Fruit fly (Drosophila melanogaster) whole organism, embryonic: ENCODE measurements around the gene CG3040.

Experiments
- ATbp ChIP-seq: fragments of 200-800 bp; sonication (Bioruptor generic); optimal IDR thresholded peaks from 2 replicates; lab custom pipeline; 2017; ENCODE audit warnings: missing biosample characterization, mild to moderate bottlenecking, missing genetic modification characterization, missing genetic modification reagents
- Blimp-1 ChIP-seq: fragments of 200-800 bp; sonication (Bioruptor generic); optimal IDR thresholded peaks from 3 replicates; lab custom pipeline; 2018; ENCODE audit warnings: missing biosample characterization, missing genetic modification characterization, mild to moderate bottlenecking, moderate library complexity, missing genetic modification reagents
- CG10366 ChIP-seq: fragments of 200-800 bp; sonication (Bioruptor generic); IDR thresholded peaks from 2 replicates; pipeline ENCODE4 v1.3.6; 2022; ENCODE audit warnings: missing biosample characterization, missing genetic modification characterization
- CG10462 ChIP-seq: fragments of 200-800 bp; sonication (Bioruptor generic); optimal IDR thresholded peaks from 2 replicates; lab custom pipeline; 2016; ENCODE audit warnings: missing biosample characterization, missing genetic modification characterization
- CG11695 ChIP-seq: fragments of 200-800 bp; sonication (Bioruptor generic); IDR thresholded peaks from 3 replicates; pipeline ENCODE4 v1.3.6; 2022; ENCODE audit warnings: missing biosample characterization, missing genetic modification characterization
- CG12299 ChIP-seq: fragments of 200-800 bp; sonication (Bioruptor generic); optimal IDR thresholded peaks from 2 replicates; lab custom pipeline; 2018; ENCODE audit warnings: missing biosample characterization, mild to moderate bottlenecking, missing genetic modification characterization
- CG1233 ChIP-seq: fragments of 200-800 bp; sonication (Bioruptor generic); optimal IDR thresholded peaks from 4 replicates; lab custom pipeline; 2018; ENCODE audit warnings: missing biosample characterization, mild to moderate bottlenecking, missing genetic modification characterization
- CG12942 ChIP-seq: fragments of 200-800 bp; sonication (Bioruptor generic); optimal IDR thresholded peaks from 3 replicates; lab custom pipeline; 2016; ENCODE audit warnings: missing biosample characterization, missing genetic modification characterization
- CG13287 ChIP-seq: fragments of 200-800 bp; sonication (Bioruptor generic); IDR thresholded peaks from 2 replicates; pipeline ENCODE4 v1.3.6; 2022; ENCODE audit warnings: missing biosample characterization, missing genetic modification characterization; ENCODE audit not compliant: partially characterized antibody
- CG14860 ChIP-seq: fragments of 200-800 bp; sonication (Bioruptor generic); IDR thresholded peaks from 3 replicates; pipeline ENCODE4 v1.3.6; 2022; ENCODE audit warnings: missing biosample characterization, missing genetic modification characterization; ENCODE audit not compliant: partially characterized antibody
- CG17359 ChIP-seq: fragments of 200-800 bp; sonication (Bioruptor generic); optimal IDR thresholded peaks from 3 replicates; lab custom pipeline; 2018; ENCODE audit warnings: missing biosample characterization, mild to moderate bottlenecking, missing genetic modification characterization, moderate library complexity
- CG17912 ChIP-seq: fragments of 200-800 bp; sonication (Bioruptor generic); optimal IDR thresholded peaks from 2 replicates; lab custom pipeline; 2018; ENCODE audit warnings: missing biosample characterization, mild to moderate bottlenecking, missing genetic modification characterization
- CG18262 ChIP-seq: fragments of 200-800 bp; optimal IDR thresholded peaks from 3 replicates; lab custom pipeline; 2019; ENCODE audit warnings: missing biosample characterization, mild to moderate bottlenecking, missing genetic modification characterization, moderate library complexity
- CG18476 ChIP-seq: fragments of 200-800 bp; sonication (Bioruptor generic); optimal IDR thresholded peaks from 2 replicates; lab custom pipeline; 2016; ENCODE audit warnings: missing biosample characterization, mild to moderate bottlenecking, missing genetic modification characterization
- CG2678 ChIP-seq: fragments of 200-800 bp; sonication (Bioruptor generic); optimal IDR thresholded peaks from 3 replicates; lab custom pipeline; 2019; ENCODE audit warnings: missing biosample characterization, mild to moderate bottlenecking, missing genetic modification characterization, moderate library complexity
- CG2712 ChIP-seq: fragments of 200-800 bp; optimal IDR thresholded peaks from 3 replicates; lab custom pipeline; 2019; ENCODE audit warnings: missing biosample characterization, mild to moderate bottlenecking, missing genetic modification characterization, moderate library complexity
- CG4404 ChIP-seq: fragments of 200-800 bp; sonication (Bioruptor generic); IDR thresholded peaks from 2 replicates; pipeline ENCODE4 v1.3.6; 2022; ENCODE audit warnings: missing biosample characterization, missing genetic modification characterization
- CG5953 ChIP-seq: fragments of 200-800 bp; sonication (Bioruptor generic); IDR thresholded peaks from 2 replicates; pipeline ENCODE4 v1.3.6; 2022; ENCODE audit warnings: missing biosample characterization, missing genetic modification characterization
- CG8478 ChIP-seq: fragments of >200 bp; optimal IDR thresholded peaks from 2 replicates; lab custom pipeline; 2018
- CG8944 ChIP-seq: fragments of 200-800 bp; sonication (Bioruptor generic); optimal IDR thresholded peaks from 3 replicates; lab custom pipeline; 2016; ENCODE audit warnings: missing biosample characterization, missing genetic modification characterization
- CG9727 ChIP-seq: fragments of 200-800 bp; sonication (Bioruptor generic); optimal IDR thresholded peaks from 3 replicates; lab custom pipeline; 2017; ENCODE audit warnings: missing biosample characterization, mild to moderate bottlenecking, missing genetic modification characterization
- CG9932 ChIP-seq: fragments of 200-800 bp; sonication (Bioruptor generic); IDR thresholded peaks from 2 replicates; pipeline ENCODE4 v1.3.6; 2022; ENCODE audit warnings: missing biosample characterization, missing genetic modification characterization
- CoRest ChIP-seq: fragments of 200-800 bp; sonication (Bioruptor generic); optimal IDR thresholded peaks from 3 replicates; lab custom pipeline; 2018; ENCODE audit warnings: missing biosample characterization, mild to moderate bottlenecking, missing genetic modification characterization, moderate library complexity
- Deaf1 ChIP-seq: fragments of 200-800 bp; optimal IDR thresholded peaks from 3 replicates; lab custom pipeline; 2019; ENCODE audit warnings: missing biosample characterization, mild to moderate bottlenecking, missing genetic modification characterization, moderate library complexity
- E2f2 ChIP-seq: fragments of 200-800 bp; sonication (Bioruptor generic); IDR thresholded peaks from 2 replicates; pipeline ENCODE4 v1.3.6; 2022; ENCODE audit warnings: missing biosample characterization, missing genetic modification characterization
- Eip74EF ChIP-seq, 2 experiments: fragments of 200-800 bp in 1 of 2; fragments of >200 bp in 1 of 2; sonication (Bioruptor generic) in 1 of 2; optimal IDR thresholded peaks; 2 replicates each; lab custom pipeline; 2017 to 2019; ENCODE audit warnings: missing biosample characterization in 2 of 2, missing genetic modification characterization in 2 of 2, mild to moderate bottlenecking in 1 of 2, moderate library complexity in 1 of 2
- Ets97D ChIP-seq: fragments of 200-800 bp; sonication (Bioruptor generic); optimal IDR thresholded peaks from 3 replicates; lab custom pipeline; 2016; ENCODE audit warnings: missing biosample characterization, missing genetic modification characterization
- PHDP ChIP-seq: fragments of 200-800 bp; sonication (Bioruptor generic); optimal IDR thresholded peaks from 3 replicates; lab custom pipeline; 2018; ENCODE audit warnings: missing biosample characterization, mild to moderate bottlenecking, missing genetic modification characterization, moderate library complexity
- Sox102F ChIP-seq: fragments of 200-800 bp; sonication (Bioruptor generic); optimal IDR thresholded peaks from 2 replicates; lab custom pipeline; 2018; ENCODE audit warnings: missing biosample characterization, mild to moderate bottlenecking, missing genetic modification characterization, moderate library complexity
- YL-1 ChIP-seq: fragments of 200-800 bp; sonication (Bioruptor generic); optimal IDR thresholded peaks from 3 replicates; lab custom pipeline; 2017; ENCODE audit warnings: missing biosample characterization, mild to moderate bottlenecking, missing genetic modification characterization
- bigmax ChIP-seq: fragments of 200-800 bp; sonication (Bioruptor generic); optimal IDR thresholded peaks from 2 replicates; lab custom pipeline; 2018; ENCODE audit warnings: missing biosample characterization, mild to moderate bottlenecking, missing genetic modification characterization
- chif ChIP-seq, 2 experiments: fragments of 200-800 bp; sonication (Bioruptor generic); optimal IDR thresholded peaks; 3 replicates each; lab custom pipeline; 2016; ENCODE audit warnings: missing biosample characterization in 2 of 2, missing genetic modification characterization in 2 of 2
- ci ChIP-seq: fragments of 200-800 bp; sonication (Bioruptor generic); IDR thresholded peaks from 3 replicates; pipeline ENCODE4 v1.3.6; 2022; ENCODE audit warnings: missing biosample characterization, missing genetic modification characterization
- dysf ChIP-seq: fragments of 200-800 bp; sonication (Bioruptor generic); IDR thresholded peaks from 3 replicates; pipeline ENCODE4 v1.3.6; 2022; ENCODE audit warnings: missing biosample characterization, missing genetic modification characterization
- emc ChIP-seq: fragments of 200-800 bp; sonication (Bioruptor generic); optimal IDR thresholded peaks from 2 replicates; lab custom pipeline; 2016; ENCODE audit warnings: missing biosample characterization, missing genetic modification characterization
- en ChIP-seq: fragments of 200-800 bp; sonication (Bioruptor generic); optimal IDR thresholded peaks from 2 replicates; lab custom pipeline; 2016; ENCODE audit warnings: missing biosample characterization, missing genetic modification characterization
- insv ChIP-seq, 2 experiments: fragments of 200-800 bp; sonication (Bioruptor generic); optimal IDR thresholded peaks; 3 replicates each; lab custom pipeline; 2016 to 2018; ENCODE audit warnings: missing biosample characterization in 2 of 2, missing genetic modification characterization in 2 of 2
- inv ChIP-seq: fragments of 200-800 bp; sonication (Bioruptor generic); IDR thresholded peaks from 2 replicates; pipeline ENCODE4 v1.3.6; 2022; ENCODE audit warnings: missing biosample characterization, missing genetic modification characterization; ENCODE audit not compliant: partially characterized antibody
- jumu ChIP-seq: fragments of 200-800 bp; sonication (Bioruptor generic); optimal IDR thresholded peaks from 3 replicates; lab custom pipeline; 2016; ENCODE audit warnings: missing biosample characterization, missing genetic modification characterization
- kay ChIP-seq: fragments of 200-800 bp; sonication (Bioruptor generic); optimal IDR thresholded peaks from 2 replicates; lab custom pipeline; 2016; ENCODE audit warnings: missing biosample characterization, missing genetic modification characterization
- mam ChIP-seq: fragments of 200-800 bp; sonication (Bioruptor generic); optimal IDR thresholded peaks from 3 replicates; lab custom pipeline; 2016; ENCODE audit warnings: missing biosample characterization, missing genetic modification characterization
- pb ChIP-seq: fragments of 200-800 bp; sonication (Bioruptor generic); optimal IDR thresholded peaks from 3 replicates; lab custom pipeline; 2016; ENCODE audit warnings: missing biosample characterization, missing genetic modification characterization
- pho ChIP-seq: fragments of 200-800 bp; sonication (Bioruptor generic); optimal IDR thresholded peaks from 2 replicates; lab custom pipeline; 2016; ENCODE audit warnings: missing biosample characterization, missing genetic modification characterization
- pros ChIP-seq: fragments of 200-800 bp; sonication (Bioruptor generic); optimal IDR thresholded peaks from 3 replicates; lab custom pipeline; 2019; ENCODE audit warnings: missing biosample characterization, mild to moderate bottlenecking, missing genetic modification characterization, moderate library complexity
- sc ChIP-seq, 3 experiments: fragments of >200 bp in 2 of 3; fragments of 200-800 bp in 1 of 3; sonication (Bioruptor generic) in 1 of 3; optimal IDR thresholded peaks; 2 replicates in 2 of 3; 3 replicates in 1 of 3; lab custom pipeline; 2017; ENCODE audit warnings: mild to moderate bottlenecking in 1 of 3, missing biosample characterization in 1 of 3, missing genetic modification characterization in 1 of 3, missing genetic modification reagents in 1 of 3
- sqz ChIP-seq: fragments of 200-800 bp; sonication (Bioruptor generic); optimal IDR thresholded peaks from 3 replicates; lab custom pipeline; 2018; ENCODE audit warnings: missing biosample characterization, mild to moderate bottlenecking, missing genetic modification characterization
- sug ChIP-seq: fragments of 200-800 bp; optimal IDR thresholded peaks from 2 replicates; lab custom pipeline; 2019; ENCODE audit warnings: missing biosample characterization, mild to moderate bottlenecking, missing genetic modification characterization, moderate library complexity
- twi ChIP-seq: fragments of 200-800 bp; optimal IDR thresholded peaks from 2 replicates; lab custom pipeline; 2019; ENCODE audit warnings: missing biosample characterization, mild to moderate bottlenecking, missing genetic modification characterization, moderate library complexity
- unc-4 ChIP-seq: fragments of 200-800 bp; sonication (Bioruptor generic); IDR thresholded peaks from 2 replicates; pipeline ENCODE4 v1.3.6; 2022; ENCODE audit warnings: missing biosample characterization, missing genetic modification characterization; ENCODE audit not compliant: partially characterized antibody
- zf30C ChIP-seq: fragments of 200-800 bp; sonication (Bioruptor generic); optimal IDR thresholded peaks from 3 replicates; lab custom pipeline; 2018; ENCODE audit warnings: missing biosample characterization, mild to moderate bottlenecking, missing genetic modification characterization

The CG3040 gene

dm6 chrX:6973340-6973739 is at the start of gene CG3040 (continued):
- peak; percentile 24 for TF ChIP-seq Blimp-1 (GFP tag; lab: Kevin White, UChicago)
- TF ChIP-seq unc-4 (GFP tag; lab: Robert Waterston, UW): no peak
- no peak for TF ChIP-seq CG10462 (GFP tag; lab: Kevin White, UChicago)
- no peak for TF ChIP-seq pb (GFP tag; lab: Kevin White, UChicago)
- TF ChIP-seq CG2712: peak; percentile 54
- TF ChIP-seq CG18476 (GFP tag; lab: Kevin White, UChicago): no peak
- TF ChIP-seq CG14860 (GFP tag; lab: Robert Waterston, UW): no peak
- no peak for TF ChIP-seq en (GFP tag; lab: Kevin White, UChicago)
- peak; percentile 28 for TF ChIP-seq PHDP (tag; lab: Kevin White, UChicago)
- TF ChIP-seq CG9727 (GFP tag; lab: Kevin White, UChicago): no peak
- peak; percentile 19 for TF ChIP-seq Deaf1 (tag; lab: Kevin White, UChicago)
- peak; percentile 2 for TF ChIP-seq sqz
- TF ChIP-seq CG17359 (tag; lab: Kevin White, UChicago): peak; percentile 26
- TF ChIP-seq E2f2 (GFP tag; lab: Robert Waterston, UW): peak; percentile 37; the same call in 1 of the 2 replicates
- TF ChIP-seq inv (GFP tag; lab: Robert Waterston, UW): no peak
- no peak for TF ChIP-seq kay (GFP tag; lab: Kevin White, UChicago)
- TF ChIP-seq jumu: no peak
- TF ChIP-seq sc (optimal IDR thresholded peaks at IDR 0.05; lab: Kevin White, UChicago): no peak
- TF ChIP-seq sc (GFP tag; optimal IDR thresholded peaks at IDR 0.05; lab: Kevin White, UChicago): no peak
- TF ChIP-seq CG10366 (GFP tag; lab: Robert Waterston, UW): peak; percentile 39; the same call in 1 of the 2 replicates
- no peak for TF ChIP-seq CG12942 (GFP tag; lab: Kevin White, UChicago)
- TF ChIP-seq YL-1 (GFP tag; lab: Kevin White, UChicago): peak; percentile 70
- peak; percentile 20 for TF ChIP-seq pho (GFP tag; lab: Kevin White, UChicago)
- TF ChIP-seq insv (GFP tag; optimal IDR thresholded peaks at IDR 0.05; lab: Kevin White, UChicago): peak in 1 of 2 experiments; percentile 16
- TF ChIP-seq CG8478 (lab: Kevin White, UChicago): no peak
- TF ChIP-seq CG9932 (GFP tag; lab: Robert Waterston, UW): peak; percentile 67
- no peak for TF ChIP-seq CG17912 (GFP tag; lab: Kevin White, UChicago)
- TF ChIP-seq CoRest (tag; lab: Kevin White, UChicago): peak; percentile 43
- TF ChIP-seq CG12299 (tag; lab: Kevin White, UChicago): no peak
- peak; percentile 16 for TF ChIP-seq CG1233
- TF ChIP-seq chif (GFP tag; optimal IDR thresholded peaks at IDR 0.05; lab: Kevin White, UChicago): peak in 1 of 2 experiments; percentile 23
- peak; percentile 96 for TF ChIP-seq zf30C
- peak; percentile 8; the same call in 1 of the 2 replicates for TF ChIP-seq CG13287 (GFP tag; lab: Robert Waterston, UW)
- TF ChIP-seq ci (GFP tag; lab: Robert Waterston, UW): peak; percentile 59; the same call in 2 of the 3 replicates
- TF ChIP-seq Eip74EF (GFP tag; optimal IDR thresholded peaks at IDR 0.05; lab: Kevin White, UChicago): no peak
- TF ChIP-seq bigmax (GFP tag; lab: Kevin White, UChicago): no peak
- TF ChIP-seq CG18262 (tag; lab: Kevin White, UChicago): peak; percentile 35
- TF ChIP-seq CG2678 (tag; lab: Kevin White, UChicago): peak; percentile 39
- peak; percentile 12; the same call in 1 of the 3 replicates for TF ChIP-seq CG11695 (GFP tag; lab: Robert Waterston, UW)
- TF ChIP-seq CG8944 (GFP tag; lab: Kevin White, UChicago): peak; percentile 1
- TF ChIP-seq pros (GFP tag; lab: Kevin White, UChicago): no peak
- TF ChIP-seq ATbp (GFP tag; lab: Kevin White, UChicago): no peak
- TF ChIP-seq CG5953: no peak
- TF ChIP-seq Sox102F (GFP tag; lab: Kevin White, UChicago): peak; percentile 53
- no peak for TF ChIP-seq CG4404
- TF ChIP-seq mam (GFP tag; lab: Kevin White, UChicago): peak; percentile 54
- TF ChIP-seq dysf (GFP tag; lab: Robert Waterston, UW): peak; percentile 28; the same call in 1 of the 3 replicates
- TF ChIP-seq emc (GFP tag; lab: Kevin White, UChicago): no peak
- peak; percentile 47 for TF ChIP-seq twi (tag; lab: Kevin White, UChicago)
- peak; percentile 59 for TF ChIP-seq Ets97D (GFP tag; lab: Kevin White, UChicago)
- peak; percentile 49 for TF ChIP-seq sug (tag; lab: Kevin White, UChicago)
